Worm (Caenorhabditis elegans): ENCODE results near the gene syx-3.

ce11 chrX:5337959-5338358, 10.9 kb upstream of the syx-3 start, which contains the start of gene C26B9.3:
- TF ChIP-seq nhr-237 (tag; optimal IDR thresholded peaks at IDR 0.05) (no peak), lsy-2 (tag; optimal IDR thresholded peaks at IDR 0.05) (no peak), mep-1 (tag; optimal IDR thresholded peaks at IDR 0.05) (no peak), snpc-4 (tag; optimal IDR thresholded peaks at IDR 0.05) (no peak), pha-4 (tag; optimal IDR thresholded peaks at IDR 0.05) (no peak)
